Fruit fly (Drosophila melanogaster) whole organism, embryonic: ENCODE measurements around the gene RpL7.

Source experiments
- Asciz ChIP-seq: fragments of 200-800 bp; sonication (Bioruptor generic); optimal IDR thresholded peaks from 2 replicates; lab custom pipeline; 2017; ENCODE audit warnings: missing biosample characterization, mild to moderate bottlenecking, missing genetic modification characterization, missing genetic modification reagents
- BtbVII ChIP-seq: fragments of 200-800 bp; sonication (Bioruptor generic); optimal IDR thresholded peaks from 3 replicates; lab custom pipeline; 2017; ENCODE audit warnings: missing biosample characterization, mild to moderate bottlenecking, missing genetic modification characterization
- CG12659 ChIP-seq: fragments of 200-800 bp; sonication (Bioruptor generic); optimal IDR thresholded peaks from 3 replicates; lab custom pipeline; 2017; ENCODE audit warnings: mild to moderate bottlenecking, missing biosample characterization, missing genetic modification reagents, missing genetic modification characterization
- CG12769 ChIP-seq: fragments of 200-800 bp; sonication (Bioruptor generic); optimal IDR thresholded peaks from 2 replicates; lab custom pipeline; 2019; ENCODE audit warnings: missing biosample characterization, mild to moderate bottlenecking, missing genetic modification characterization, moderate library complexity
- CG13424 ChIP-seq: fragments of 200-800 bp; sonication (Bioruptor generic); optimal IDR thresholded peaks from 2 replicates; lab custom pipeline; 2019; ENCODE audit warnings: missing biosample characterization, mild to moderate bottlenecking, missing genetic modification characterization, moderate library complexity
- CG14667 ChIP-seq: fragments of 200-800 bp; sonication (Bioruptor generic); IDR thresholded peaks from 2 replicates; pipeline ENCODE4 v1.3.6; 2022; ENCODE audit warnings: missing biosample characterization, missing genetic modification characterization
- CG15479 ChIP-seq: fragments of 200-800 bp; sonication (Bioruptor generic); optimal IDR thresholded peaks from 3 replicates; lab custom pipeline; 2019; ENCODE audit warnings: missing biosample characterization, mild to moderate bottlenecking, missing genetic modification characterization, moderate library complexity
- CG17328 ChIP-seq: fragments of 200-800 bp; sonication (Bioruptor generic); IDR thresholded peaks from 2 replicates; pipeline ENCODE4 v1.3.6; 2022; ENCODE audit warnings: missing biosample characterization, missing genetic modification characterization
- CG17802 ChIP-seq: fragments of 200-800 bp; sonication (Bioruptor generic); optimal IDR thresholded peaks from 2 replicates; lab custom pipeline; 2018; ENCODE audit warnings: missing biosample characterization, mild to moderate bottlenecking, missing genetic modification characterization, moderate library complexity
- CG18764 ChIP-seq: fragments of 200-800 bp; sonication (Bioruptor generic); optimal IDR thresholded peaks from 3 replicates; lab custom pipeline; 2016; ENCODE audit warnings: missing biosample characterization, missing genetic modification characterization
- CG2116 ChIP-seq: fragments of 200-800 bp; sonication (Bioruptor generic); optimal IDR thresholded peaks from 3 replicates; lab custom pipeline; 2018; ENCODE audit warnings: missing biosample characterization, mild to moderate bottlenecking, missing genetic modification characterization
- CG34376 ChIP-seq: fragments of 200-800 bp; sonication (Bioruptor generic); optimal IDR thresholded peaks from 2 replicates; lab custom pipeline; 2018; ENCODE audit warnings: missing biosample characterization, mild to moderate bottlenecking, missing genetic modification characterization
- CG4617 ChIP-seq: fragments of 200-800 bp; sonication (Bioruptor generic); optimal IDR thresholded peaks from 3 replicates; lab custom pipeline; 2016; ENCODE audit warnings: missing biosample characterization, missing genetic modification characterization, borderline replicate concordance
- CG4707 ChIP-seq: fragments of 200-800 bp; sonication (Bioruptor generic); optimal IDR thresholded peaks from 2 replicates; lab custom pipeline; 2018; ENCODE audit warnings: missing biosample characterization, mild to moderate bottlenecking, missing genetic modification characterization, moderate library complexity
- CG5953 ChIP-seq: fragments of 200-800 bp; sonication (Bioruptor generic); IDR thresholded peaks from 2 replicates; pipeline ENCODE4 v1.3.6; 2022; ENCODE audit warnings: missing biosample characterization, missing genetic modification characterization
- CG6254 ChIP-seq: fragments of 200-800 bp; sonication (Bioruptor generic); optimal IDR thresholded peaks from 3 replicates; lab custom pipeline; 2017; ENCODE audit warnings: mild to moderate bottlenecking, missing biosample characterization, missing genetic modification reagents, missing genetic modification characterization
- CG9215 ChIP-seq: fragments of 200-800 bp; sonication (Bioruptor generic); IDR thresholded peaks from 2 replicates; pipeline ENCODE4 v1.3.6; 2022; ENCODE audit warnings: missing biosample characterization, missing genetic modification characterization
- Dll ChIP-seq: fragments of 200-800 bp; sonication (Bioruptor generic); IDR thresholded peaks from 4 replicates; pipeline ENCODE4 v1.3.6; 2022; ENCODE audit warnings: missing biosample characterization, missing genetic modification characterization; ENCODE audit not compliant: partially characterized antibody
- Doc3 ChIP-seq: fragments of 200-800 bp; sonication (Bioruptor generic); IDR thresholded peaks from 3 replicates; pipeline ENCODE4 v1.3.6; 2022; ENCODE audit warnings: missing biosample characterization, missing genetic modification characterization; ENCODE audit not compliant: partially characterized antibody
- Dref ChIP-seq: fragments of 200-800 bp; sonication (Bioruptor generic); IDR thresholded peaks from 2 replicates; pipeline ENCODE4 v1.3.6; 2022; ENCODE audit warnings: missing biosample characterization, missing genetic modification characterization
- Ets65A ChIP-seq: fragments of 200-800 bp; sonication (Bioruptor generic); peaks from one replicate; lab custom pipeline; 2016; ENCODE audit warnings: missing biosample characterization, missing genetic modification characterization
- Fer2 ChIP-seq: fragments of 200-800 bp; sonication (Bioruptor generic); optimal IDR thresholded peaks from 2 replicates; lab custom pipeline; 2018; ENCODE audit warnings: missing biosample characterization, mild to moderate bottlenecking, missing genetic modification characterization, moderate library complexity
- HLH4C ChIP-seq: fragments of 200-800 bp; sonication (Bioruptor generic); IDR thresholded peaks from 3 replicates; pipeline ENCODE4 v1.3.6; 2022; ENCODE audit warnings: missing biosample characterization, missing genetic modification characterization; ENCODE audit not compliant: partially characterized antibody
- Hey ChIP-seq: fragments of 200-800 bp; sonication (Bioruptor generic); optimal IDR thresholded peaks from 3 replicates; lab custom pipeline; 2018; ENCODE audit warnings: missing biosample characterization, mild to moderate bottlenecking, missing genetic modification characterization
- MESR4 ChIP-seq: fragments of 200-800 bp; sonication (Bioruptor generic); optimal IDR thresholded peaks from 2 replicates; lab custom pipeline; 2018; ENCODE audit warnings: missing biosample characterization, mild to moderate bottlenecking, missing genetic modification characterization, moderate library complexity
- Med ChIP-seq: fragments of 200-800 bp; sonication (Bioruptor generic); peaks from one replicate; lab custom pipeline; 2016; ENCODE audit warnings: missing biosample characterization, missing genetic modification characterization, mild to moderate bottlenecking, inconsistent platforms, moderate library complexity
- Ptx1 ChIP-seq: fragments of 200-800 bp; sonication (Bioruptor generic); IDR thresholded peaks from 2 replicates; pipeline ENCODE4 v1.3.6; 2022; ENCODE audit warnings: missing biosample characterization, missing genetic modification characterization
- Sin3A ChIP-seq: fragments of >200 bp; optimal IDR thresholded peaks from 2 replicates; lab custom pipeline; 2018
- Sox102F ChIP-seq: fragments of 200-800 bp; sonication (Bioruptor generic); optimal IDR thresholded peaks from 2 replicates; lab custom pipeline; 2018; ENCODE audit warnings: missing biosample characterization, mild to moderate bottlenecking, missing genetic modification characterization, moderate library complexity
- Taf1 ChIP-seq: fragments of 200-800 bp; sonication (Bioruptor generic); IDR thresholded peaks from 2 replicates; pipeline ENCODE4 v1.3.6; 2022; ENCODE audit warnings: missing biosample characterization, missing genetic modification characterization
- bbx ChIP-seq: fragments of 200-800 bp; sonication (Bioruptor generic); IDR thresholded peaks from 2 replicates; pipeline ENCODE4 v1.3.6; 2022; ENCODE audit warnings: missing biosample characterization, missing genetic modification characterization; ENCODE audit not compliant: partially characterized antibody
- cad ChIP-seq: fragments of >200 bp; optimal IDR thresholded peaks from 2 replicates; lab custom pipeline; 2017; ENCODE audit warnings: missing biosample characterization, missing genetic modification characterization
- crp ChIP-seq, 2 experiments: fragments of 200-800 bp; sonication (Bioruptor generic); optimal IDR thresholded peaks; 2 replicates in 1 of 2; 3 replicates in 1 of 2; lab custom pipeline; 2017; ENCODE audit warnings: missing biosample characterization in 2 of 2, missing genetic modification characterization in 2 of 2, mild to moderate bottlenecking in 1 of 2, moderate library complexity in 1 of 2
- dan ChIP-seq: fragments of 200-800 bp; sonication (Bioruptor generic); IDR thresholded peaks from 2 replicates; pipeline ENCODE4 v1.3.6; 2022; ENCODE audit warnings: missing biosample characterization, missing genetic modification characterization
- dm ChIP-seq: fragments of 200-800 bp; sonication (Bioruptor generic); optimal IDR thresholded peaks from 3 replicates; lab custom pipeline; 2016; ENCODE audit warnings: missing biosample characterization, missing genetic modification characterization
- gt ChIP-seq: fragments of 200-800 bp; sonication (Bioruptor generic); IDR thresholded peaks from 2 replicates; pipeline ENCODE4 v1.3.6; 2022; ENCODE audit warnings: missing biosample characterization, missing genetic modification characterization
- inv ChIP-seq: fragments of 200-800 bp; sonication (Bioruptor generic); IDR thresholded peaks from 2 replicates; pipeline ENCODE4 v1.3.6; 2022; ENCODE audit warnings: missing biosample characterization, missing genetic modification characterization; ENCODE audit not compliant: partially characterized antibody
- knrl ChIP-seq: fragments of 200-800 bp; sonication (Bioruptor generic); IDR thresholded peaks from 3 replicates; pipeline ENCODE4 v1.3.6; 2022; ENCODE audit warnings: missing biosample characterization, missing genetic modification characterization; ENCODE audit not compliant: partially characterized antibody
- nerfin-2 ChIP-seq: fragments of 200-800 bp; sonication (Bioruptor generic); IDR thresholded peaks from 2 replicates; pipeline ENCODE4 v1.3.6; 2022; ENCODE audit warnings: missing biosample characterization, missing genetic modification characterization; ENCODE audit not compliant: partially characterized antibody
- nmo ChIP-seq: fragments of 200-800 bp; sonication (Bioruptor generic); optimal IDR thresholded peaks from 2 replicates; lab custom pipeline; 2018; ENCODE audit warnings: missing biosample characterization, mild to moderate bottlenecking, missing genetic modification characterization, moderate library complexity
- pfk ChIP-seq: fragments of 200-800 bp; sonication (Bioruptor generic); optimal IDR thresholded peaks from 2 replicates; lab custom pipeline; 2018; ENCODE audit warnings: missing biosample characterization, mild to moderate bottlenecking, missing genetic modification characterization, moderate library complexity
- phol ChIP-seq: fragments of 200-800 bp; sonication (Bioruptor generic); optimal IDR thresholded peaks from 3 replicates; lab custom pipeline; 2018; ENCODE audit warnings: missing biosample characterization, mild to moderate bottlenecking, missing genetic modification characterization, moderate library complexity
- pzg ChIP-seq: fragments of 200-800 bp; sonication (Bioruptor generic); optimal IDR thresholded peaks from 3 replicates; lab custom pipeline; 2018; ENCODE audit warnings: missing biosample characterization, mild to moderate bottlenecking, missing genetic modification characterization, moderate library complexity
- sd ChIP-seq: fragments of 200-800 bp; sonication (Bioruptor generic); optimal IDR thresholded peaks from 3 replicates; lab custom pipeline; 2018; ENCODE audit warnings: missing biosample characterization, mild to moderate bottlenecking, missing genetic modification characterization, moderate library complexity
- tll ChIP-seq, 2 experiments: fragments of 200-800 bp in 1 of 2; fragments of >200 bp in 1 of 2; sonication (Bioruptor generic) in 1 of 2; optimal IDR thresholded peaks; 2 replicates each; lab custom pipeline; 2017 to 2019; ENCODE audit warnings: missing biosample characterization in 2 of 2, missing genetic modification characterization in 2 of 2, mild to moderate bottlenecking in 1 of 2, moderate library complexity in 1 of 2
- trem ChIP-seq: fragments of 200-800 bp; optimal IDR thresholded peaks from 3 replicates; lab custom pipeline; 2019; ENCODE audit warnings: missing biosample characterization, mild to moderate bottlenecking, missing genetic modification characterization, moderate library complexity
- unpg ChIP-seq: fragments of 200-800 bp; sonication (Bioruptor generic); optimal IDR thresholded peaks from 3 replicates; lab custom pipeline; 2018; ENCODE audit warnings: missing biosample characterization, mild to moderate bottlenecking, missing genetic modification characterization, moderate library complexity
- zen ChIP-seq: fragments of 200-800 bp; sonication (Bioruptor generic); optimal IDR thresholded peaks from 3 replicates; lab custom pipeline; 2018; ENCODE audit warnings: missing biosample characterization, mild to moderate bottlenecking, missing genetic modification characterization, moderate library complexity

Gene RpL7

DNA sequence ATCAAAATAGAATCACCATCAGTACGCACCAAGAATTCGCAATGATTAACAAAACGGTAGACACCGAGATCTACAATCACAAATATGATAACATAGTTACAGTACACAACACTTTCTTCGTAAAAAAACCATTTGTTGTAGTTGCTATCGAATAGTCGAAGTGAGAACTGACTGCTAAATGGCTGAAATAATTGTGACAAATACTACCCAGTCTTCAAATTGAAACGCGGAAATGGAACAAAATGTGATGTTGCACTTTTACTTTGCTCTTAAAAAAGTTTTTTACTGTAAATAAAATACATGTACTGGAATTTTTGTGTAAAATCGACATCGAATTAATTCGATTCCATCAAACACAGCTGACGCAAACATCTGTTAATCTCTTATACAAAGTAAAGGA is 30.7 kb downstream of the RpL7 start, which contains the start of gene ova (continued):
- no peak for TF ChIP-seq CG6254 (GFP tag; lab: Kevin White, UChicago)
- no peak for TF ChIP-seq CG12769 (tag; lab: Kevin White, UChicago)
- peak; percentile 89 for TF ChIP-seq pfk (GFP tag; lab: Kevin White, UChicago)
- TF ChIP-seq CG17802 (tag; lab: Kevin White, UChicago) = peak; percentile 91
- TF ChIP-seq Dll (GFP tag; lab: Robert Waterston, UW) = no peak
- peak; percentile 26 for TF ChIP-seq pzg (GFP tag; lab: Kevin White, UChicago)
- TF ChIP-seq crp (GFP tag; optimal IDR thresholded peaks at IDR 0.05; lab: Kevin White, UChicago) = no peak
- no peak for TF ChIP-seq Fer2 (tag; lab: Kevin White, UChicago)
- TF ChIP-seq CG13424 (tag; lab: Kevin White, UChicago) = no peak
- no peak for TF ChIP-seq zen (tag; lab: Kevin White, UChicago)
- TF ChIP-seq BtbVII (GFP tag; lab: Kevin White, UChicago) = no peak
- no peak for TF ChIP-seq Doc3 (GFP tag; lab: Robert Waterston, UW)
- TF ChIP-seq dan = no peak
- TF ChIP-seq cad (GFP tag; lab: Kevin White, UChicago) = no peak
- TF ChIP-seq CG2116 = no peak
- no peak for TF ChIP-seq CG34376 (GFP tag; lab: Kevin White, UChicago)
- no peak for TF ChIP-seq CG17328 (GFP tag; lab: Robert Waterston, UW)
- TF ChIP-seq sd (tag; lab: Kevin White, UChicago) = peak; percentile 12
- no peak for TF ChIP-seq Asciz (GFP tag; lab: Kevin White, UChicago)
- no peak for TF ChIP-seq HLH4C
- no peak for TF ChIP-seq trem
- peak; percentile 55 for TF ChIP-seq Dref
- TF ChIP-seq CG9215 (GFP tag; lab: Robert Waterston, UW) = no peak
- no peak for TF ChIP-seq knrl (GFP tag; lab: Robert Waterston, UW)
- peak; percentile 67 for TF ChIP-seq MESR4 (GFP tag; lab: Kevin White, UChicago)
- no peak for TF ChIP-seq CG4707
- TF ChIP-seq CG14667 = peak; percentile 20; the same call in 1 of the 2 replicates
- TF ChIP-seq CG18764 (GFP tag; lab: Kevin White, UChicago) = no peak
- TF ChIP-seq Sox102F (GFP tag; lab: Kevin White, UChicago) = no peak
- no peak for TF ChIP-seq unpg (GFP tag; lab: Kevin White, UChicago)
- TF ChIP-seq nerfin-2 (GFP tag; lab: Robert Waterston, UW) = no peak
- TF ChIP-seq inv (GFP tag; lab: Robert Waterston, UW) = no peak
- TF ChIP-seq gt (GFP tag; lab: Robert Waterston, UW) = no peak
- no peak for TF ChIP-seq Ptx1 (GFP tag; lab: Robert Waterston, UW)

DNA sequence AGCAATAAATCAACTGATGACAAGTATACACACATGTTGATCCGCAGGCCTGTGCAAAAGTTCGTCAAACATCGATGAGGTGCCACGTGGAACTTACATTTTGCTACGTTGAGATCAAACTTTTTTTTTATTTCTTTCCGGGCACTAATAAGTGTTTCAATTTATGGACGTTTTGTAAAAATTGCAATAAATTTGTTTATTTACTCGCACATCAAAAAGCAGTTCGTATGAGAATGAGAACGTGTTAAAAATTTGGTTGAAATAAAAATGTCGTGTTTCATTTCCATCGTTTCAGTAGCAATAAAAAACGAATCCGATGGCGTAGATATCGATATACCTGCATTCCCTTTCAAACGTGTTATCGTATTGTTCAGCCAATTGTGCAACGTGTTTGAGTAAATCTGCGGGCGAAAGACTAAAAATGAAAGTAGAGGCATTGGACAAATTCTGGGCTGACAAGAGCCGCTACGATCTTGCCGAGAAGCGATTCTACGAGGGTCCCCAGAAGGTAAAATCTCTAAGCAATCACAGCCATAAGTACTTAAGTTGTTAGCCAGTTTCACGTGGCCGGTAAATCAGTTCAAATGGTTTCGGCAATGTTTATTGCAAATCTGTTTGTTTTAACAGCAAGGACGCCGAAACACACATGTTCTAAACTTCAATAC is 31.5 kb downstream of the RpL7 start, which contains the start of gene eEF1delta:
Gene eEF1delta (plus strand): TSS at position 356 of the 665 bp plus-strand sequence.
- TF ChIP-seq CG12659 (GFP tag; lab: Kevin White, UChicago) (peak; percentile 53), CG4617 (peak; percentile 54), dm (peak; percentile 45), nmo (GFP tag; lab: Kevin White, UChicago) (peak; percentile 14), Hey (no peak), Med (GFP tag; lab: Kevin White, UChicago) (peak; percentile 55), phol (peak; percentile 44), Taf1 (no peak), tll (GFP tag; optimal IDR thresholded peaks at IDR 0.05; lab: Kevin White, UChicago) (peak in 1 of 2 experiments; percentile 84), CG5953 (GFP tag; lab: Robert Waterston, UW) (no peak), Ets65A (peak; percentile 16), knrl (GFP tag; lab: Robert Waterston, UW) (0 out of 3 replicates have a peak, but pooled peaks have one; percentile 25), bbx (GFP tag; lab: Robert Waterston, UW) (peak; percentile 51; the same call in 1 of the 2 replicates), sd (tag; lab: Kevin White, UChicago) (peak; percentile 27), CG15479 (GFP tag; lab: Kevin White, UChicago) (peak; percentile 45), Sin3A (peak; percentile 18)
